Fruit fly (Drosophila melanogaster): ENCODE data around the gene ome.
A peak's percentile ranks its signal among the peaks of the same experiment; 100 is the strongest.

ome gene

DNA sequence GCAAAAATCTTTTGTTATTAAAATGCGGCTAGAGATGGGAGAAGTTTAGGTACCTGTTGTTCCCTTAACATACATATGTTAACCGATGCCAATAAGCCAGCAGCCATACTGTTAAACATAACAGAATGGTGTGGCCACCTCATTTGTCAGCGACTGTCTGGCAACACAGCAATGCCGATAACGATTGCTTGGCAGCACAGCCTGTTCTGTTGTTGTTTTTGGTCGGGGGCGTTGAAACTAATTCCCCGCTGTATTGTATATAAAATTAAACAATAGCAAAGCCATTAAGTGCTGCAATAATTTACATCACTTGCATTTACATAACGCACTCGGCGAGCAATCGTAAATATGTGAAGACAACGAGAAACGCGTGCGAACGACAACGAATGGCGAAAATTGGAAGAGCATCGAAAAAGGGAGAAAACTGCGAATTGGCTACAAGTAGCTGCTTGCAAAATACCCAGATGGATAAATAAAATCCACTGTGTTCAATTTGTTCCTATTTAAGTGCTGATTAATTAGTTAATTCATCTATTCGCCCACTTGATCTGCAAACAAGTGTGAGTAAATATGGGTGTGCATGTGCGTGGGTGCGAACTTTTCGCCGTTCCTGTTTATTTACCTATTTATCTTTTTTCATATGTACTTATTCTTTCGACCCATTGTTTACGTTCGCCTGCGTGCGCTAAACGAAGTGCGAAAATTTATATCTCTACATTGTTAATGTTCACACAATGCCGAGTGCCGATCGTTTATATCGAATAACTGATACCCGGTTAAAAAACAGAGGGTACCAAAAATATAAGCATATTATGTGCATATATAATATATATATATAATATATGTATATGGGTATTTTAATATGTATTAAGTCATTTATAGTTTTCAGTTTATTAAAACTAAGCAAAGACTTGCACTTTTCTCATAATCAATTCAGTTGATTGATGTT lies 89.5 kb downstream of the ome start, which contains the start of the genes Tsen34 and Mgat4a (continued):
- TF ChIP-seq org-1 (GFP tag; optimal IDR thresholded peaks at IDR 0.05) (peak; percentile 46), NC2α (GFP tag; optimal IDR thresholded peaks at IDR 0.05) (no peak), CG16863 (GFP tag; optimal IDR thresholded peaks at IDR 0.05) (no peak), sima (GFP tag; optimal IDR thresholded peaks at IDR 0.05) (no peak), CG31365 (tag; optimal IDR thresholded peaks at IDR 0.05) (no peak), eyg (GFP tag; optimal IDR thresholded peaks at IDR 0.05) (peak; percentile 47), Poxn (GFP tag; IDR thresholded peaks at IDR 0.05) (no peak), Lpt (GFP tag; optimal IDR thresholded peaks at IDR 0.05) (no peak), CG13296 (GFP tag; optimal IDR thresholded peaks at IDR 0.05) (peak; percentile 82), kay (GFP tag; optimal IDR thresholded peaks at IDR 0.05) (no peak), Scr (GFP tag; IDR thresholded peaks at IDR 0.05; ENCODE audit: partially characterized antibody) (peak; percentile 45), BtbVII (GFP tag; optimal IDR thresholded peaks at IDR 0.05) (peak; percentile 77), Hand (GFP tag; optimal IDR thresholded peaks at IDR 0.05) (no peak), abd-A (tag; optimal IDR thresholded peaks at IDR 0.05) (no peak), MBD-R2 (GFP tag; IDR thresholded peaks at IDR 0.05) (no peak; the same call in none of the 2 replicates), CG8924 (tag; optimal IDR thresholded peaks at IDR 0.05) (peak; percentile 68), CG14441 (GFP tag; IDR thresholded peaks at IDR 0.05) (peak; percentile 52), slp2 (GFP tag; optimal IDR thresholded peaks at IDR 0.05) (no peak), CG32532 (GFP tag; IDR thresholded peaks at IDR 0.05) (peak; percentile 54; the same call in 1 of the 2 replicates), CG12769 (tag; optimal IDR thresholded peaks at IDR 0.05) (no peak), ham (GFP tag; IDR thresholded peaks at IDR 0.05) (no peak), CG6654 (GFP tag; optimal IDR thresholded peaks at IDR 0.05) (no peak), Mrtf (GFP tag; IDR thresholded peaks at IDR 0.05) (peak; percentile 46; the same call in 1 of the 3 replicates), gem (tag; optimal IDR thresholded peaks at IDR 0.05) (no peak), usp (GFP tag; optimal IDR thresholded peaks at IDR 0.05) (no peak), amos (GFP tag; IDR thresholded peaks at IDR 0.05; ENCODE audit: partially characterized antibody) (peak; percentile 64; the same call in 1 of the 2 replicates), CG2678 (tag; optimal IDR thresholded peaks at IDR 0.05) (no peak), tap (tag; optimal IDR thresholded peaks at IDR 0.05) (peak; percentile 15)

DNA sequence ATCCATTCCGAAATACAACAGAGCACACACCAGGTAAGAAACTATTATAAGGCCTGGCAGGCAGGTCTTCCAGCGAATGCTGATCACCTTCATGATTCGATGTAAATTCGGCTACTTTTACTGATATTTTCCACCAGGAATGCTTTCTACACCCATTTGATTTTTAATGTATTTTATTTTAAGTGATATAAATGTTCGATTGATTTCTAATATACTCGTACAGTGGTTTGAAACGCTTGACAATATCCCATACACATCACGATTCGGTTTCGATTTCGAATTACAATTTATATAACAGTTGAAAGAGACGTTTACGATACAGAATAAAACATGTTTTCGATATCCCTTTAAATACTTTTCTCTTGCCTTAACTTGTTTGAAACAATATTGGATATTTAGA lies 96.5 kb downstream of the ome start, which contains the start of gene Mgat4b:
Gene Mgat4b (minus strand): TSS at position 101 of the 400 bp plus-strand sequence.
- TF ChIP-seq nerfin-1 (tag; optimal IDR thresholded peaks at IDR 0.05) (no peak), CG14050 (GFP tag; IDR thresholded peaks at IDR 0.05) (no peak), sob (GFP tag; IDR thresholded peaks at IDR 0.05) (no peak), Mes4 (GFP tag; optimal IDR thresholded peaks at IDR 0.05) (no peak), Bgb (GFP tag; IDR thresholded peaks at IDR 0.05; ENCODE audit: partially characterized antibody) (no peak), CG12236 (GFP tag; optimal IDR thresholded peaks at IDR 0.05) (no peak), CG4360 (GFP tag; IDR thresholded peaks at IDR 0.05) (no peak), slbo (GFP tag; IDR thresholded peaks at IDR 0.05) (no peak), CG18011 (GFP tag; optimal IDR thresholded peaks at IDR 0.05) (no peak), CG10366 (GFP tag; IDR thresholded peaks at IDR 0.05) (no peak), CG17802 (tag; optimal IDR thresholded peaks at IDR 0.05) (no peak), CG5245 (GFP tag; optimal IDR thresholded peaks at IDR 0.05) (no peak), CG7372 (GFP tag; IDR thresholded peaks at IDR 0.05) (no peak), fd64A (GFP tag; optimal IDR thresholded peaks at IDR 0.05) (no peak)

All from whole organism, embryonic.